Fruit fly (Drosophila melanogaster) whole organism, embryonic: ENCODE data around the gene mad2.
A peak's percentile ranks its signal among the peaks of the same experiment; 100 is the strongest.

Experiments used
- Asciz ChIP-seq: fragments of 200-800 bp; sonication (Bioruptor generic); optimal IDR thresholded peaks from 2 replicates; lab custom pipeline; 2017; ENCODE audit warnings: missing biosample characterization, mild to moderate bottlenecking, missing genetic modification characterization, missing genetic modification reagents
- Bgb ChIP-seq: fragments of 200-800 bp; sonication (Bioruptor generic); IDR thresholded peaks from 2 replicates; pipeline ENCODE4 v1.3.6; 2022; ENCODE audit warnings: missing biosample characterization, missing genetic modification characterization; ENCODE audit not compliant: partially characterized antibody
- Blimp-1 ChIP-seq: fragments of 200-800 bp; sonication (Bioruptor generic); optimal IDR thresholded peaks from 3 replicates; lab custom pipeline; 2018; ENCODE audit warnings: missing biosample characterization, missing genetic modification characterization, mild to moderate bottlenecking, moderate library complexity, missing genetic modification reagents
- CG10959 ChIP-seq: fragments of 200-800 bp; sonication (Bioruptor generic); IDR thresholded peaks from 2 replicates; pipeline ENCODE4 v1.3.6; 2022; ENCODE audit warnings: missing biosample characterization, missing genetic modification characterization
- CG11093 ChIP-seq: fragments of 200-800 bp; sonication (Bioruptor generic); IDR thresholded peaks from 3 replicates; pipeline ENCODE4 v1.3.6; 2022; ENCODE audit warnings: missing biosample characterization, missing genetic modification characterization
- CG11723 ChIP-seq: fragments of 200-800 bp; sonication (Bioruptor generic); optimal IDR thresholded peaks from 2 replicates; lab custom pipeline; 2017; ENCODE audit warnings: missing biosample characterization, mild to moderate bottlenecking, missing genetic modification characterization
- CG14441 ChIP-seq: fragments of 200-800 bp; sonication (Bioruptor generic); IDR thresholded peaks from 2 replicates; pipeline ENCODE4 v1.3.6; 2022; ENCODE audit warnings: missing biosample characterization, missing genetic modification characterization
- CG17361 ChIP-seq: fragments of 200-800 bp; sonication (Bioruptor generic); IDR thresholded peaks from 3 replicates; pipeline ENCODE4 v1.3.6; 2022; ENCODE audit warnings: missing biosample characterization, missing genetic modification characterization
- CG18011 ChIP-seq: fragments of 200-800 bp; sonication (Bioruptor generic); optimal IDR thresholded peaks from 2 replicates; lab custom pipeline; 2017; ENCODE audit warnings: missing biosample characterization, missing genetic modification characterization, mild to moderate bottlenecking, moderate library complexity, missing genotype
- CG30020 ChIP-seq: fragments of 200-800 bp; optimal IDR thresholded peaks from 2 replicates; lab custom pipeline; 2019; ENCODE audit warnings: missing biosample characterization, mild to moderate bottlenecking, missing genetic modification characterization, moderate library complexity
- CG30431 ChIP-seq: fragments of 200-800 bp; sonication (Bioruptor generic); optimal IDR thresholded peaks from 2 replicates; lab custom pipeline; 2017; ENCODE audit warnings: missing biosample characterization, missing genetic modification characterization
- CG32767 ChIP-seq: fragments of 200-800 bp; sonication (Bioruptor generic); IDR thresholded peaks from 2 replicates; pipeline ENCODE4 v1.3.6; 2022; ENCODE audit warnings: missing biosample characterization, missing genetic modification characterization
- CG3281 ChIP-seq: fragments of 200-800 bp; sonication (Bioruptor generic); optimal IDR thresholded peaks from 3 replicates; lab custom pipeline; 2017; ENCODE audit warnings: missing biosample characterization, mild to moderate bottlenecking, missing genetic modification characterization
- CG4404 ChIP-seq: fragments of 200-800 bp; sonication (Bioruptor generic); IDR thresholded peaks from 2 replicates; pipeline ENCODE4 v1.3.6; 2022; ENCODE audit warnings: missing biosample characterization, missing genetic modification characterization
- CG6689 ChIP-seq: fragments of 200-800 bp; sonication (Bioruptor generic); IDR thresholded peaks from 2 replicates; pipeline ENCODE4 v1.3.6; 2022; ENCODE audit warnings: missing biosample characterization, missing genetic modification characterization
- CG6854 ChIP-seq: fragments of 200-800 bp; sonication (Bioruptor generic); optimal IDR thresholded peaks from 3 replicates; lab custom pipeline; 2017; ENCODE audit warnings: missing biosample characterization, mild to moderate bottlenecking, missing genetic modification characterization
- CG9215 ChIP-seq: fragments of 200-800 bp; sonication (Bioruptor generic); IDR thresholded peaks from 2 replicates; pipeline ENCODE4 v1.3.6; 2022; ENCODE audit warnings: missing biosample characterization, missing genetic modification characterization
- Chrac-16 ChIP-seq: fragments of 200-800 bp; sonication (Bioruptor generic); optimal IDR thresholded peaks from 3 replicates; lab custom pipeline; 2016; ENCODE audit warnings: missing biosample characterization, missing genetic modification characterization
- D19A ChIP-seq: fragments of 200-800 bp; optimal IDR thresholded peaks from 3 replicates; lab custom pipeline; 2019; ENCODE audit warnings: missing biosample characterization, mild to moderate bottlenecking, missing genetic modification characterization, moderate library complexity
- D19B ChIP-seq: fragments of 200-800 bp; sonication (Bioruptor generic); optimal IDR thresholded peaks from 2 replicates; lab custom pipeline; 2017; ENCODE audit warnings: missing biosample characterization, mild to moderate bottlenecking, missing genetic modification characterization
- Lim3 ChIP-seq: fragments of 200-800 bp; sonication (Bioruptor generic); IDR thresholded peaks from 2 replicates; pipeline ENCODE4 v1.3.6; 2022; ENCODE audit warnings: missing biosample characterization, missing genetic modification characterization
- Mes4 ChIP-seq: fragments of 200-800 bp; sonication (Bioruptor generic); optimal IDR thresholded peaks from 2 replicates; lab custom pipeline; 2016; ENCODE audit warnings: missing biosample characterization, missing genetic modification characterization
- NC2α ChIP-seq: fragments of 200-800 bp; sonication (Bioruptor generic); optimal IDR thresholded peaks from 2 replicates; lab custom pipeline; 2016; ENCODE audit warnings: missing biosample characterization, missing genetic modification characterization
- Side ChIP-seq: fragments of 200-800 bp; sonication (Bioruptor generic); optimal IDR thresholded peaks from 2 replicates; lab custom pipeline; 2016; ENCODE audit warnings: missing biosample characterization, missing genetic modification characterization
- Ssrp ChIP-seq: fragments of 200-800 bp; sonication (Bioruptor generic); optimal IDR thresholded peaks from 2 replicates; lab custom pipeline; 2018; ENCODE audit warnings: missing biosample characterization, mild to moderate bottlenecking, missing genetic modification characterization, moderate library complexity
- Usf ChIP-seq: fragments of 200-800 bp; sonication (Bioruptor generic); optimal IDR thresholded peaks from 2 replicates; lab custom pipeline; 2017; ENCODE audit warnings: missing genotype, missing biosample characterization, missing genetic modification characterization
- ac ChIP-seq: fragments of 200-800 bp; sonication (Bioruptor generic); optimal IDR thresholded peaks from 3 replicates; lab custom pipeline; 2017; ENCODE audit warnings: missing biosample characterization, mild to moderate bottlenecking, missing genetic modification characterization
- chn ChIP-seq: fragments of 200-800 bp; sonication (Bioruptor generic); optimal IDR thresholded peaks from 2 replicates; lab custom pipeline; 2016; ENCODE audit warnings: missing biosample characterization, missing genetic modification characterization
- dati ChIP-seq: fragments of 200-800 bp; sonication (Bioruptor generic); IDR thresholded peaks from 2 replicates; pipeline ENCODE4 v1.3.6; 2022; ENCODE audit warnings: missing biosample characterization, missing genetic modification characterization
- dmrt99B ChIP-seq: fragments of 200-800 bp; sonication (Bioruptor generic); optimal IDR thresholded peaks from 2 replicates; lab custom pipeline; 2018; ENCODE audit warnings: missing biosample characterization, mild to moderate bottlenecking, missing genetic modification characterization, moderate library complexity
- en ChIP-seq: fragments of 200-800 bp; sonication (Bioruptor generic); optimal IDR thresholded peaks from 2 replicates; lab custom pipeline; 2016; ENCODE audit warnings: missing biosample characterization, missing genetic modification characterization
- esg ChIP-seq: fragments of 200-800 bp; sonication (Bioruptor generic); conservative IDR thresholded peaks from 2 replicates; pipeline ENCODE4 v1.3.6; 2022; ENCODE audit warnings: missing biosample characterization, missing genetic modification characterization
- ewg ChIP-seq: fragments of 200-800 bp; sonication (Bioruptor generic); optimal IDR thresholded peaks from 3 replicates; lab custom pipeline; 2017; ENCODE audit warnings: mild to moderate bottlenecking, missing biosample characterization, missing genetic modification reagents, missing genetic modification characterization
- exex ChIP-seq: fragments of 200-800 bp; sonication (Bioruptor generic); optimal IDR thresholded peaks from 4 replicates; lab custom pipeline; 2018; ENCODE audit warnings: missing biosample characterization, mild to moderate bottlenecking, missing genetic modification characterization, moderate library complexity
- fd64A ChIP-seq: fragments of 200-800 bp; sonication (Bioruptor generic); optimal IDR thresholded peaks from 3 replicates; lab custom pipeline; 2018; ENCODE audit warnings: missing biosample characterization, mild to moderate bottlenecking, missing genetic modification characterization
- gcm ChIP-seq: fragments of 200-800 bp; sonication (Bioruptor generic); optimal IDR thresholded peaks from 2 replicates; lab custom pipeline; 2019; ENCODE audit warnings: missing biosample characterization, mild to moderate bottlenecking, missing genetic modification characterization, moderate library complexity
- gsb-n ChIP-seq: fragments of 200-800 bp; sonication (Bioruptor generic); optimal IDR thresholded peaks from 3 replicates; lab custom pipeline; 2018; ENCODE audit warnings: missing biosample characterization, mild to moderate bottlenecking, missing genetic modification characterization
- hb ChIP-seq: fragments of 200-800 bp; sonication (Bioruptor generic); IDR thresholded peaks from 3 replicates; pipeline ENCODE4 v1.3.6; 2022; ENCODE audit warnings: missing biosample characterization, missing genetic modification characterization; ENCODE audit not compliant: partially characterized antibody
- hbn ChIP-seq: fragments of 200-800 bp; sonication (Bioruptor generic); IDR thresholded peaks from 2 replicates; pipeline ENCODE4 v1.3.6; 2022; ENCODE audit warnings: missing biosample characterization, missing genetic modification characterization; ENCODE audit not compliant: partially characterized antibody
- ind ChIP-seq: fragments of 200-800 bp; sonication (Bioruptor generic); optimal IDR thresholded peaks from 3 replicates; lab custom pipeline; 2016; ENCODE audit warnings: missing biosample characterization, missing genetic modification characterization
- kah ChIP-seq: fragments of 200-800 bp; sonication (Bioruptor generic); optimal IDR thresholded peaks from 2 replicates; lab custom pipeline; 2018; ENCODE audit warnings: missing biosample characterization, mild to moderate bottlenecking, missing genetic modification characterization
- knrl ChIP-seq: fragments of 200-800 bp; sonication (Bioruptor generic); IDR thresholded peaks from 3 replicates; pipeline ENCODE4 v1.3.6; 2022; ENCODE audit warnings: missing biosample characterization, missing genetic modification characterization; ENCODE audit not compliant: partially characterized antibody
- rib ChIP-seq: fragments of 200-800 bp; sonication (Bioruptor generic); IDR thresholded peaks from 2 replicates; pipeline ENCODE4 v1.3.6; 2022; ENCODE audit warnings: missing biosample characterization, missing genetic modification characterization
- run ChIP-seq: fragments of 200-800 bp; sonication (Bioruptor generic); optimal IDR thresholded peaks from 3 replicates; lab custom pipeline; 2018; ENCODE audit warnings: missing biosample characterization, mild to moderate bottlenecking, missing genetic modification characterization
- schlank ChIP-seq: fragments of 200-800 bp; sonication (Bioruptor generic); optimal IDR thresholded peaks from 2 replicates; lab custom pipeline; 2018; ENCODE audit warnings: missing biosample characterization, mild to moderate bottlenecking, missing genetic modification characterization
- sima ChIP-seq: fragments of 200-800 bp; sonication (Bioruptor generic); optimal IDR thresholded peaks from 2 replicates; lab custom pipeline; 2016; ENCODE audit warnings: missing biosample characterization, missing genetic modification characterization
- sob ChIP-seq: fragments of 200-800 bp; sonication (Bioruptor generic); IDR thresholded peaks from 2 replicates; pipeline ENCODE4 v1.3.6; 2022; ENCODE audit warnings: missing biosample characterization, missing genetic modification characterization
- tin ChIP-seq: fragments of 200-800 bp; sonication (Bioruptor generic); optimal IDR thresholded peaks from 3 replicates; lab custom pipeline; 2016; ENCODE audit warnings: missing biosample characterization, missing genetic modification characterization
- vnd ChIP-seq: fragments of 200-800 bp; sonication (Bioruptor generic); IDR thresholded peaks from 3 replicates; pipeline ENCODE4 v1.3.6; 2022; ENCODE audit warnings: missing biosample characterization, missing genetic modification characterization; ENCODE audit not compliant: partially characterized antibody

Gene mad2

dm6 chr3L:5768532-5769497 lies 44.1 kb downstream of the mad2 start, which contains the start of the genes Ppat-Dpck and scny (continued):
- no peak for TF ChIP-seq NC2α (GFP tag; lab: Kevin White, UChicago)
- no peak for TF ChIP-seq Blimp-1 (GFP tag; lab: Kevin White, UChicago)
- no peak for TF ChIP-seq dati (GFP tag; lab: Robert Waterston, UW)
- no peak for TF ChIP-seq Usf (GFP tag; lab: Kevin White, UChicago)
- TF ChIP-seq chn (GFP tag; lab: Kevin White, UChicago), result no peak
- no peak for TF ChIP-seq Mes4 (GFP tag; lab: Kevin White, UChicago)
- TF ChIP-seq CG6854 (GFP tag; lab: Kevin White, UChicago), result no peak
- TF ChIP-seq CG10959, result no peak
- no peak for TF ChIP-seq Asciz (GFP tag; lab: Kevin White, UChicago)
- no peak for TF ChIP-seq Side (GFP tag; lab: Kevin White, UChicago)
- TF ChIP-seq dmrt99B (tag; lab: Kevin White, UChicago), result no peak
- peak; percentile 90 for TF ChIP-seq hbn (GFP tag; lab: Robert Waterston, UW)
- TF ChIP-seq gcm, result no peak
- TF ChIP-seq Ssrp, result no peak
- no peak for TF ChIP-seq CG4404 (GFP tag; lab: Robert Waterston, UW)
- peak; percentile 95 for TF ChIP-seq knrl (GFP tag; lab: Robert Waterston, UW)
- peak; percentile 91 for TF ChIP-seq vnd
- TF ChIP-seq Lim3 (GFP tag; lab: Robert Waterston, UW), result no peak
- TF ChIP-seq schlank (tag; lab: Kevin White, UChicago), result no peak
- TF ChIP-seq gsb-n, result no peak
- no peak for TF ChIP-seq CG11093 (GFP tag; lab: Robert Waterston, UW)
- TF ChIP-seq tin, result peak; percentile 0
- no peak for TF ChIP-seq fd64A (GFP tag; lab: Kevin White, UChicago)
- no peak for TF ChIP-seq CG14441 (GFP tag; lab: Robert Waterston, UW)
- no peak for TF ChIP-seq ac (GFP tag; lab: Kevin White, UChicago)
- TF ChIP-seq CG30431 (GFP tag; lab: Kevin White, UChicago), result no peak
- no peak for TF ChIP-seq D19A (tag; lab: Kevin White, UChicago)
- TF ChIP-seq rib (GFP tag; lab: Robert Waterston, UW), result no peak
- peak; percentile 86 for TF ChIP-seq hb (GFP tag; lab: Robert Waterston, UW)
- no peak for TF ChIP-seq Chrac-16 (GFP tag; lab: Kevin White, UChicago)
- no peak for TF ChIP-seq CG17361 (GFP tag; lab: Robert Waterston, UW)
- TF ChIP-seq run, result no peak
- no peak for TF ChIP-seq sob
- TF ChIP-seq CG18011, result no peak
- TF ChIP-seq CG6689, result no peak
- TF ChIP-seq sima (GFP tag; lab: Kevin White, UChicago), result no peak
- no peak for TF ChIP-seq exex (tag; lab: Kevin White, UChicago)
- TF ChIP-seq CG30020 (tag; lab: Kevin White, UChicago), result peak; percentile 46
- TF ChIP-seq CG3281 (GFP tag; lab: Kevin White, UChicago), result peak; percentile 33
- no peak for TF ChIP-seq ewg (GFP tag; lab: Kevin White, UChicago)
- no peak for TF ChIP-seq en
- peak; percentile 89 for TF ChIP-seq Bgb (GFP tag; lab: Robert Waterston, UW)
- no peak for TF ChIP-seq esg (GFP tag; lab: Robert Waterston, UW)
- no peak for TF ChIP-seq CG32767
- no peak for TF ChIP-seq CG9215
- TF ChIP-seq CG11723 (GFP tag; lab: Kevin White, UChicago), result no peak
- no peak for TF ChIP-seq D19B (GFP tag; lab: Kevin White, UChicago)
- peak; percentile 49 for TF ChIP-seq kah (GFP tag; lab: Kevin White, UChicago)
- no peak for TF ChIP-seq ind (GFP tag; lab: Kevin White, UChicago)
